Worm (Caenorhabditis elegans) whole organism, L4 larva: ENCODE results near the gene coq-5.

Source experiments
- ceh-28 ChIP-seq: fragments of 150-350 bp; optimal IDR thresholded peaks from 2 replicates; lab custom pipeline; 2014; ENCODE audit warnings: missing biosample characterization, missing genetic modification reagents, missing genetic modification characterization
- ceh-32 ChIP-seq: sonication (generic microtip); optimal IDR thresholded peaks from 2 replicates; lab custom pipeline; 2016; ENCODE audit warnings: mild to moderate bottlenecking, missing genetic modification characterization, missing compliant biosample characterization; ENCODE audit not compliant: poor library complexity
- daf-8 ChIP-seq: fragments of 200-800 bp; sonication (Bioruptor generic); IDR thresholded peaks from 2 replicates; pipeline ENCODE4 v1.3.6; 2022; ENCODE audit warnings: missing genetic modification characterization, missing compliant biosample characterization
- dve-1 ChIP-seq: sonication (generic microtip); optimal IDR thresholded peaks from 2 replicates; lab custom pipeline; 2017; ENCODE audit warnings: antibody characterized with exemption, mild to moderate bottlenecking, missing genetic modification characterization, missing compliant biosample characterization; ENCODE audit not compliant: insufficient read depth
- lin-29 ChIP-seq: fragments of 200-800 bp; sonication (Bioruptor generic); IDR thresholded peaks from 2 replicates; pipeline ENCODE4 v1.3.6; 2022; ENCODE audit warnings: missing genetic modification reagents, missing genetic modification characterization, missing compliant biosample characterization
- lin-39 ChIP-seq: fragments of 150-350 bp; optimal IDR thresholded peaks from 2 replicates; lab custom pipeline; 2014; ENCODE audit warnings: missing biosample characterization, missing genetic modification reagents, missing genetic modification characterization
- lir-3 ChIP-seq: sonication (generic microtip); optimal IDR thresholded peaks from 2 replicates; lab custom pipeline; 2016; ENCODE audit warnings: mild to moderate bottlenecking, missing genetic modification characterization, missing compliant biosample characterization
- mxl-3 ChIP-seq: fragments of 200-800 bp; sonication (Bioruptor generic); optimal IDR thresholded peaks from 2 replicates; lab custom pipeline; 2018; ENCODE audit warnings: mild to moderate bottlenecking, missing genetic modification characterization, missing compliant biosample characterization
- pqm-1 ChIP-seq: sonication (generic microtip); optimal IDR thresholded peaks from 2 replicates; lab custom pipeline; 2017; ENCODE audit warnings: missing biosample characterization, missing genetic modification characterization
- skn-1 ChIP-seq: fragments of 150-350 bp; optimal IDR thresholded peaks from 2 replicates; lab custom pipeline; 2014; ENCODE audit warnings: missing biosample characterization, missing genetic modification characterization
- unc-62 ChIP-seq, 3 experiments: fragments of 150-350 bp in 1 of 3; sonication (generic microtip); optimal IDR thresholded peaks in 2 of 3; peaks in 1 of 3; 1 replicate in 1 of 3; 2 replicates in 2 of 3; lab custom pipeline; 2014 to 2017; ENCODE audit warnings: missing biosample characterization in 3 of 3, missing genetic modification characterization in 3 of 3, missing genetic modification reagents in 3 of 3, missing genotype in 1 of 3

DNA sequence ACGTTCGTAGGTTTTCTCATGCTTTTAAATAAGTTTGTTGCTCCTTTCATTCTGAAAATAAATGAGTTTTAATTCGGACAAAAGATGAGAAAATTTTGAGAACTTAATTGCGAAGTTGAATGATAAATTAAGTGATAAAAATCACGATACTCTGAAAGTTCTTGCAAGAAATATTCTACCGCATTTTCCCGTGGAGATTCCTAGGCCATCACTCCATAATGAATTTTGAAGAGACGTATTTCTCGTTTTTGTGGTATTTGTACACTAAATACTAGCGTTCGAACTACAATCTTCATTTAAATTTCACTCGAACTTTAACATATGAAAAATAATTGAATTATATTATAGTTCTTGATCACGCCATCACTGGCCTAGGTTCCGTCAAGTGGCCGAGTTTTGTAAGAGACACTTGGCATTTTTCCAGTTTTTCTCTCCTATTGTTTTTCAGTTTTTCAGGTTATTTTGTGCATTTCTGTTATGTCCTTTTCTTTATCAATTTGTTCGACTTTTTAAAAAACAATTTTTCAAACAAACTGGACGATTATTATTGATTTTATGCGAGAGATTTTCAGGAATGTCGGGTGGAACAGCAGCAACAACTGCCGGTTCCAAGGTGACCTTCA, at the start of gene coq-5, which contains the start of gene ufm-1:
- TF ChIP-seq ceh-28 (tag; lab: Kevin White, UChicago): no peak
- TF ChIP-seq lin-29 (GFP tag; lab: Robert Waterston, UW): no peak
- TF ChIP-seq daf-8 (GFP tag; lab: Robert Waterston, UW): no peak
- TF ChIP-seq pqm-1 (tag; lab: Kevin White, UChicago): no peak
- TF ChIP-seq dve-1 (tag; lab: Kevin White, UChicago): no peak
- TF ChIP-seq unc-62 (GFP tag; optimal IDR thresholded peaks at IDR 0.05 in 1 of 2; lab: Kevin White, UChicago): no peak
- no peak for TF ChIP-seq unc-62 (tag; optimal IDR thresholded peaks at IDR 0.05; lab: Kevin White, UChicago)
- no peak for TF ChIP-seq skn-1
- TF ChIP-seq lir-3 (tag; lab: Kevin White, UChicago): no peak
- TF ChIP-seq mxl-3: no peak
- TF ChIP-seq ceh-32 (tag; lab: Kevin White, UChicago): no peak
- no peak for TF ChIP-seq lin-39 (tag; lab: Kevin White, UChicago)
